Worm (Caenorhabditis elegans) whole organism, L1 larva: ENCODE results near the gene ZK632.11.

Experiments
- C16A3.4 ChIP-seq: fragments of 150-350 bp; optimal IDR thresholded peaks from 2 replicates; lab custom pipeline; 2014; ENCODE audit warnings: missing biosample characterization, missing genetic modification characterization
- C34B4.2 ChIP-seq: sonication (generic microtip); optimal IDR thresholded peaks from 2 replicates; lab custom pipeline; 2017; ENCODE audit warnings: mild to moderate bottlenecking, missing genetic modification characterization, missing compliant biosample characterization
- Y116A8C.19 ChIP-seq: sonication (generic microtip); optimal IDR thresholded peaks from 2 replicates; lab custom pipeline; 2016; ENCODE audit warnings: missing compliant biosample characterization, missing genetic modification characterization, borderline replicate concordance
- aha-1 ChIP-seq: fragments of 150-350 bp; optimal IDR thresholded peaks from 2 replicates; lab custom pipeline; 2014; ENCODE audit warnings: missing biosample characterization, missing genetic modification characterization
- alr-1 ChIP-seq: fragments of 200-800 bp; sonication (Bioruptor generic); optimal IDR thresholded peaks from 2 replicates; lab custom pipeline; 2018; ENCODE audit warnings: borderline replicate concordance, mild to moderate bottlenecking, missing genetic modification characterization, missing compliant biosample characterization
- ama-1 ChIP-seq: fragments of 150-350 bp; optimal IDR thresholded peaks from 2 replicates; lab custom pipeline; 2014
- ceh-63 ChIP-seq: fragments of 200-800 bp; sonication (Bioruptor generic); optimal IDR thresholded peaks from 2 replicates; lab custom pipeline; 2018; ENCODE audit warnings: mild to moderate bottlenecking, missing genetic modification characterization, missing compliant biosample characterization
- ceh-8 ChIP-seq: fragments of 200-800 bp; sonication (Bioruptor generic); optimal IDR thresholded peaks from 2 replicates; lab custom pipeline; 2018; ENCODE audit warnings: mild to moderate bottlenecking, missing genetic modification characterization, moderate library complexity, missing compliant biosample characterization
- ceh-82 ChIP-seq, 3 experiments: fragments of 150-350 bp in 1 of 3; sonication (generic microtip) in 2 of 3; optimal IDR thresholded peaks; 2 replicates each; lab custom pipeline; 2014 to 2017; ENCODE audit warnings: missing biosample characterization in 3 of 3, missing genetic modification characterization in 3 of 3
- efl-1 ChIP-seq, 4 experiments: fragments of 150-350 bp; optimal IDR thresholded peaks in 3 of 4; peaks in 1 of 4; 1 replicate in 1 of 4; 2 replicates in 3 of 4; lab custom pipeline; 2014; ENCODE audit warnings: missing biosample characterization in 2 of 4, missing genetic modification characterization in 2 of 4, missing genetic modification reagents in 2 of 4
- egl-13 ChIP-seq: sonication (generic microtip); optimal IDR thresholded peaks from 2 replicates; lab custom pipeline; 2016; ENCODE audit warnings: missing genotype, missing genetic modification reagents, missing genetic modification characterization, missing compliant biosample characterization
- egl-27 ChIP-seq, 2 experiments: fragments of 150-350 bp in 1 of 2; sonication (generic microtip); optimal IDR thresholded peaks; 3 replicates each; lab custom pipeline; 2017 to 2018; ENCODE audit warnings: missing biosample characterization in 2 of 2, missing genetic modification characterization in 2 of 2, missing genetic modification reagents in 2 of 2
- elt-2 ChIP-seq: sonication (generic microtip); optimal IDR thresholded peaks from 2 replicates; lab custom pipeline; 2016; ENCODE audit warnings: missing genetic modification characterization, mild to moderate bottlenecking, inconsistent platforms, missing compliant biosample characterization, missing genetic modification reagents
- elt-3 ChIP-seq, 6 experiments: fragments of 150-350 bp in 1 of 6; sonication (generic microtip); optimal IDR thresholded peaks; 2 replicates each; lab custom pipeline; 2017 to 2018; ENCODE audit warnings: missing biosample characterization in 6 of 6, missing genetic modification characterization in 6 of 6, inconsistent platforms in 1 of 6
- ets-5 ChIP-seq: fragments of 200-800 bp; sonication (Bioruptor generic); IDR thresholded peaks from 2 replicates; pipeline ENCODE4 v1.3.6; 2022; ENCODE audit warnings: missing genetic modification characterization, missing compliant biosample characterization
- fkh-10 ChIP-seq: sonication (generic microtip); optimal IDR thresholded peaks from 2 replicates; lab custom pipeline; 2017; ENCODE audit warnings: missing biosample characterization, missing genetic modification reagents, missing genetic modification characterization
- fkh-8 ChIP-seq: sonication (generic microtip); optimal IDR thresholded peaks from 2 replicates; lab custom pipeline; 2016; ENCODE audit warnings: mild to moderate bottlenecking, missing genetic modification characterization, missing compliant biosample characterization
- fos-1 ChIP-seq: fragments of 150-350 bp; optimal IDR thresholded peaks from 2 replicates; lab custom pipeline; 2014; ENCODE audit warnings: missing biosample characterization, missing genetic modification characterization
- grh-1 ChIP-seq: fragments of 200-800 bp; sonication (Bioruptor generic); IDR thresholded peaks from 2 replicates; pipeline ENCODE4 v1.3.6; 2022; ENCODE audit warnings: missing genetic modification reagents, missing genetic modification characterization, missing compliant biosample characterization
- hpl-2 ChIP-seq: fragments of 150-350 bp; optimal IDR thresholded peaks from 2 replicates; lab custom pipeline; 2014; ENCODE audit warnings: missing biosample characterization, missing genetic modification reagents, missing genetic modification characterization
- irx-1 ChIP-seq: sonication (generic microtip); optimal IDR thresholded peaks from 2 replicates; lab custom pipeline; 2016; ENCODE audit warnings: missing genetic modification characterization, missing compliant biosample characterization
- lin-35 ChIP-seq, 2 experiments: fragments of 150-350 bp; optimal IDR thresholded peaks; 2 replicates each; lab custom pipeline; 2014; ENCODE audit warnings: missing biosample characterization in 2 of 2, missing genetic modification characterization in 2 of 2, missing genetic modification reagents in 2 of 2
- lin-39 ChIP-seq: fragments of 150-350 bp; optimal IDR thresholded peaks from 2 replicates; lab custom pipeline; 2014; ENCODE audit warnings: missing biosample characterization, missing genetic modification reagents, missing genetic modification characterization
- lir-3 ChIP-seq: sonication (generic microtip); optimal IDR thresholded peaks from 2 replicates; lab custom pipeline; 2016; ENCODE audit warnings: mild to moderate bottlenecking, missing genetic modification characterization, moderate library complexity, missing compliant biosample characterization; ENCODE audit not compliant: poor library complexity
- mab-9 ChIP-seq: fragments of 200-800 bp; sonication (Bioruptor generic); IDR thresholded peaks from 2 replicates; pipeline ENCODE4 v1.3.6; 2022; ENCODE audit warnings: missing genetic modification reagents, missing genetic modification characterization, missing compliant biosample characterization
- mdl-1 ChIP-seq, 2 experiments: fragments of 150-350 bp; optimal IDR thresholded peaks; 2 replicates each; lab custom pipeline; 2014 to 2017; ENCODE audit warnings: missing biosample characterization in 2 of 2, missing genetic modification characterization in 2 of 2, inconsistent platforms in 1 of 2
- mef-2 ChIP-seq: fragments of 150-350 bp; optimal IDR thresholded peaks from 2 replicates; lab custom pipeline; 2014; ENCODE audit warnings: missing biosample characterization, missing genetic modification characterization
- nhr-11 ChIP-seq: fragments of 150-350 bp; optimal IDR thresholded peaks from 2 replicates; lab custom pipeline; 2014; ENCODE audit warnings: missing biosample characterization, missing genetic modification characterization
- nhr-12 ChIP-seq: sonication (generic microtip); optimal IDR thresholded peaks from 2 replicates; lab custom pipeline; 2017; ENCODE audit warnings: missing biosample characterization, missing genetic modification characterization
- nhr-28 ChIP-seq: fragments of 150-350 bp; optimal IDR thresholded peaks from 2 replicates; lab custom pipeline; 2014; ENCODE audit warnings: missing biosample characterization, missing genetic modification characterization
- nhr-47 ChIP-seq: sonication (generic microtip); optimal IDR thresholded peaks from 2 replicates; lab custom pipeline; 2016; ENCODE audit warnings: mild to moderate bottlenecking, missing genetic modification characterization, moderate library complexity, missing compliant biosample characterization
- pax-3 ChIP-seq: fragments of 200-800 bp; sonication (Bioruptor generic); optimal IDR thresholded peaks from 2 replicates; lab custom pipeline; 2018; ENCODE audit warnings: mild to moderate bottlenecking, missing genetic modification characterization, moderate library complexity, missing compliant biosample characterization
- rnt-1 ChIP-seq: sonication (generic microtip); optimal IDR thresholded peaks from 2 replicates; lab custom pipeline; 2016; ENCODE audit warnings: mild to moderate bottlenecking, missing genetic modification characterization, moderate library complexity, missing compliant biosample characterization
- skn-1 ChIP-seq: fragments of 150-350 bp; optimal IDR thresholded peaks from 2 replicates; lab custom pipeline; 2014; ENCODE audit warnings: missing biosample characterization, missing genetic modification characterization
- snpc-4 ChIP-seq: fragments of 150-350 bp; optimal IDR thresholded peaks from 2 replicates; lab custom pipeline; 2014; ENCODE audit warnings: missing biosample characterization, missing genetic modification characterization
- sox-4 ChIP-seq: sonication (generic microtip); optimal IDR thresholded peaks from 2 replicates; lab custom pipeline; 2016; ENCODE audit warnings: missing genetic modification characterization, missing compliant biosample characterization
- unc-130 ChIP-seq: fragments of 150-350 bp; optimal IDR thresholded peaks from 2 replicates; lab custom pipeline; 2017; ENCODE audit warnings: missing biosample characterization, missing genetic modification characterization, inconsistent platforms
- unc-30 ChIP-seq: sonication (generic microtip); optimal IDR thresholded peaks from 2 replicates; lab custom pipeline; 2017; ENCODE audit warnings: missing biosample characterization, missing genetic modification characterization
- unc-62 ChIP-seq: fragments of 150-350 bp; optimal IDR thresholded peaks from 2 replicates; lab custom pipeline; 2014; ENCODE audit warnings: missing biosample characterization, missing genetic modification reagents, missing genetic modification characterization
- unc-86 ChIP-seq: sonication (generic microtip); optimal IDR thresholded peaks from 2 replicates; lab custom pipeline; 2016; ENCODE audit warnings: missing genetic modification characterization, missing compliant biosample characterization
- unc-98 ChIP-seq: fragments of 200-800 bp; sonication (Bioruptor generic); IDR thresholded peaks from 2 replicates; pipeline ENCODE4 v1.3.6; 2022; ENCODE audit warnings: missing genetic modification characterization, missing compliant biosample characterization
- xbp-1 ChIP-seq: sonication (generic microtip); optimal IDR thresholded peaks from 2 replicates; lab custom pipeline; 2016; ENCODE audit warnings: missing genetic modification characterization, missing compliant biosample characterization
- zag-1 ChIP-seq: fragments of 150-350 bp; optimal IDR thresholded peaks from 2 replicates; lab custom pipeline; 2014; ENCODE audit warnings: missing biosample characterization, missing genetic modification characterization
- zip-4 ChIP-seq: fragments of 200-800 bp; sonication (Bioruptor generic); optimal IDR thresholded peaks from 2 replicates; lab custom pipeline; 2018; ENCODE audit warnings: mild to moderate bottlenecking, missing genetic modification characterization, moderate library complexity, missing compliant biosample characterization
- ztf-11 ChIP-seq, 2 experiments: sonication (generic microtip); optimal IDR thresholded peaks; 2 replicates each; lab custom pipeline; 2016 to 2017; ENCODE audit warnings: missing genetic modification characterization in 2 of 2, missing biosample characterization in 1 of 2, missing compliant biosample characterization in 1 of 2
- ztf-4 ChIP-seq: fragments of 150-350 bp; optimal IDR thresholded peaks from 2 replicates; lab custom pipeline; 2014; ENCODE audit warnings: missing biosample characterization, missing genetic modification characterization

The ZK632.11 gene

ce11 chrIII:9789083-9789482, 38.6 kb upstream of the ZK632.11 start:
- TF ChIP-seq mab-9 (no peak), ztf-11 (tag; optimal IDR thresholded peaks at IDR 0.05; lab: Kevin White, UChicago) (no peak), ets-5 (GFP tag; lab: Robert Waterston, UW) (no peak), C34B4.2 (tag; lab: Kevin White, UChicago) (no peak), efl-1 (optimal IDR thresholded peaks at IDR 0.05; lab: Kevin White, UChicago) (no peak), efl-1 (GFP tag; optimal IDR thresholded peaks at IDR 0.05 in 1 of 2; lab: Kevin White, UChicago) (peak in 1 of 2 experiments; percentile 51), elt-3 (tag; optimal IDR thresholded peaks at IDR 0.05; lab: Kevin White, UChicago) (no peak)

ce11 chrIII:9789607-9790073, 38.1 kb upstream of the ZK632.11 start, which contains the start of gene R10E11.5:
TSS of gene R10E11.5 (minus strand) at chrIII:9789657.
- TF ChIP-seq fkh-8 (tag; lab: Kevin White, UChicago) (no peak), hpl-2 (GFP tag; lab: Kevin White, UChicago) (no peak)

ce11 chrIII:9793592-9794417, 33.9 kb upstream of the ZK632.11 start, which contains the start of the genes R10E11.9 and mcm-6:
TSS of gene R10E11.9 (minus strand) at chrIII:9793642.
TSS of gene mcm-6 (plus strand) at chrIII:9794367.
- TF ChIP-seq lin-35 (GFP tag; optimal IDR thresholded peaks at IDR 0.05; lab: Kevin White, UChicago) (peak; percentile 56 to 88), nhr-11 (no peak), snpc-4 (tag; lab: Kevin White, UChicago) (no peak), nhr-12 (tag; lab: Kevin White, UChicago) (no peak), egl-13 (tag; lab: Kevin White, UChicago) (no peak), irx-1 (tag; lab: Kevin White, UChicago) (no peak), fkh-10 (no peak), mef-2 (tag; lab: Kevin White, UChicago) (no peak), unc-62 (GFP tag; lab: Kevin White, UChicago) (no peak), rnt-1 (tag; lab: Kevin White, UChicago) (no peak), zag-1 (tag; lab: Kevin White, UChicago) (no peak), ceh-8 (no peak), unc-30 (tag; lab: Kevin White, UChicago) (no peak), nhr-28 (tag; lab: Kevin White, UChicago) (no peak), mab-9 (no peak), ceh-63 (GFP tag; lab: Kevin White, UChicago) (no peak), unc-130 (tag; lab: Kevin White, UChicago) (no peak), grh-1 (GFP tag; lab: Robert Waterston, UW) (no peak), ztf-4 (tag; lab: Kevin White, UChicago) (no peak), ceh-82 (tag; optimal IDR thresholded peaks at IDR 0.05; lab: Kevin White, UChicago) (no peak), lin-39 (tag; lab: Kevin White, UChicago) (no peak), Y116A8C.19 (tag; lab: Kevin White, UChicago) (no peak), unc-98 (GFP tag; lab: Robert Waterston, UW) (no peak), unc-86 (no peak), sox-4 (tag; lab: Kevin White, UChicago) (no peak), elt-2 (tag; lab: Kevin White, UChicago) (no peak), elt-3 (tag; optimal IDR thresholded peaks at IDR 0.05; lab: Kevin White, UChicago) (no peak), fkh-8 (tag; lab: Kevin White, UChicago) (no peak), nhr-47 (tag; lab: Kevin White, UChicago) (no peak), alr-1 (tag; lab: Kevin White, UChicago) (no peak), ama-1 (no peak), egl-27 (tag; optimal IDR thresholded peaks at IDR 0.05; lab: Kevin White, UChicago) (no peak), xbp-1 (tag; lab: Kevin White, UChicago) (no peak), mdl-1 (tag; optimal IDR thresholded peaks at IDR 0.05; lab: Kevin White, UChicago) (peak in 1 of 2 experiments; percentile 3), fos-1 (tag; lab: Kevin White, UChicago) (no peak), aha-1 (tag; lab: Kevin White, UChicago) (no peak), skn-1 (tag; lab: Kevin White, UChicago) (peak; percentile 58), zip-4 (GFP tag; lab: Kevin White, UChicago) (no peak), pax-3 (no peak), C16A3.4 (peak; percentile 40), lir-3 (tag; lab: Kevin White, UChicago) (no peak)
